Worm (Caenorhabditis elegans) whole organism, young adult: ENCODE measurements around the gene frpr-2.

Experiments
- F22D6.2 ChIP-seq: sonication (generic microtip); optimal IDR thresholded peaks from 2 replicates; lab custom pipeline; 2016; ENCODE audit warnings: mild to moderate bottlenecking, missing genetic modification characterization, missing compliant biosample characterization
- F23B12.7 ChIP-seq: sonication (generic microtip); optimal IDR thresholded peaks from 2 replicates; lab custom pipeline; 2017; ENCODE audit warnings: missing genetic modification characterization, mild to moderate bottlenecking, missing compliant biosample characterization, antibody characterized with exemption, moderate library complexity; ENCODE audit not compliant: insufficient read depth
- F52B5.7 ChIP-seq: sonication (generic microtip); optimal IDR thresholded peaks from 2 replicates; lab custom pipeline; 2016; ENCODE audit warnings: mild to moderate bottlenecking, missing genetic modification characterization, missing compliant biosample characterization
- Y95B8A.8 ChIP-seq: fragments of 200-800 bp; sonication (Bioruptor generic); IDR thresholded peaks from 2 replicates; pipeline ENCODE4 v1.3.6; 2022; ENCODE audit warnings: missing genetic modification reagents, missing genetic modification characterization, missing compliant biosample characterization
- aptf-2 ChIP-seq: fragments of 200-800 bp; sonication (Bioruptor generic); conservative IDR thresholded peaks from 2 replicates; pipeline ENCODE4 v1.3.6; 2022; ENCODE audit warnings: missing genetic modification reagents, missing genetic modification characterization, missing compliant biosample characterization
- athp-1 ChIP-seq: sonication (generic microtip); optimal IDR thresholded peaks from 2 replicates; lab custom pipeline; 2017; ENCODE audit warnings: mild to moderate bottlenecking, missing genetic modification characterization, missing compliant biosample characterization
- ceh-79 ChIP-seq: sonication (generic microtip); optimal IDR thresholded peaks from 2 replicates; lab custom pipeline; 2017; ENCODE audit warnings: mild to moderate bottlenecking, missing genetic modification characterization, missing compliant biosample characterization
- egrh-3 ChIP-seq: fragments of 200-800 bp; sonication (Bioruptor generic); IDR thresholded peaks from 2 replicates; pipeline ENCODE4 v1.3.6; 2022; ENCODE audit warnings: missing genetic modification reagents, missing genetic modification characterization, missing compliant biosample characterization
- hsf-1 ChIP-seq: fragments of 200-800 bp; sonication (Bioruptor generic); IDR thresholded peaks from 2 replicates; pipeline ENCODE4 v1.3.6; 2022; ENCODE audit warnings: missing genetic modification reagents, missing genetic modification characterization, missing compliant biosample characterization
- lag-1 ChIP-seq: fragments of 200-800 bp; sonication (Bioruptor generic); IDR thresholded peaks from 2 replicates; pipeline ENCODE4 v1.3.6; 2022; ENCODE audit warnings: missing genetic modification reagents, missing genetic modification characterization, missing compliant biosample characterization
- let-526 ChIP-seq: fragments of 200-800 bp; sonication (Bioruptor generic); IDR thresholded peaks from 2 replicates; pipeline ENCODE4 v1.3.6; 2022; ENCODE audit warnings: missing genetic modification reagents, missing genetic modification characterization, missing compliant biosample characterization
- lin-35 ChIP-seq, 3 experiments: fragments of 150-350 bp in 2 of 3; sonication (generic microtip) in 1 of 3; optimal IDR thresholded peaks; 2 replicates each; lab custom pipeline; 2014 to 2018; ENCODE audit warnings: missing biosample characterization in 3 of 3, missing genetic modification characterization in 3 of 3, missing genetic modification reagents in 3 of 3
- rpc-1 ChIP-seq, 2 experiments: fragments of 150-350 bp in 1 of 2; sonication (generic microtip) in 1 of 2; optimal IDR thresholded peaks; 2 replicates each; lab custom pipeline; 2014 to 2018; ENCODE audit warnings: missing biosample characterization in 1 of 2, missing genetic modification characterization in 1 of 2, missing genetic modification reagents in 1 of 2, missing genotype in 1 of 2
- tlf-1 ChIP-seq: fragments of 200-800 bp; sonication (Bioruptor generic); optimal IDR thresholded peaks from 2 replicates; lab custom pipeline; 2018; ENCODE audit warnings: mild to moderate bottlenecking, missing genetic modification characterization, missing compliant biosample characterization
- ztf-26 ChIP-seq: sonication (generic microtip); optimal IDR thresholded peaks from 2 replicates; lab custom pipeline; 2017; ENCODE audit warnings: missing genetic modification characterization, missing compliant biosample characterization

The frpr-2 gene

DNA sequence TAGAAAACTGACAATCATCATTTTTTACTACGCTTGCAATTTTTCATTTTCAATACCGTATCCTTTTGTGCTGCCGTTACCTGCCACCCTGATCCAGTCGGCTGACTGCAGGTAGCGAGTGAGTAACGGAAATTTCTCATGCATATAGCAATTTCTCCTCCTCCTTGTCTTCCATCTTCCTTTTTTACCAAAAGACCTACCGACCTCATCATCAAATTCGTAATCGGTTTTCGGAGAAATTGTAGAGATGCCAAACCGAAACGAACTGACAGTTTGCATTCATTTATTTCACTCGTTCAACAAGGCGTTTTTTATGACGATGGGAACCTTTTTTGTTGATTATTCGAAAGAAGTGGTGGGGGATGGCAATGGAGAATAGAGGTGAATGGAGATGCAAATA, 51.0 kb downstream of the frpr-2 start:
- TF ChIP-seq rpc-1 (optimal IDR thresholded peaks at IDR 0.05; lab: Kevin White, UChicago) (no peak), rpc-1 (tag; optimal IDR thresholded peaks at IDR 0.05; lab: Kevin White, UChicago) (no peak), tlf-1 (GFP tag; lab: Kevin White, UChicago) (no peak), ztf-26 (tag; lab: Kevin White, UChicago) (no peak), F23B12.7 (tag; lab: Kevin White, UChicago) (no peak), let-526 (no peak), egrh-3 (GFP tag; lab: Robert Waterston, UW) (no peak), hsf-1 (GFP tag; lab: Robert Waterston, UW) (no peak), athp-1 (tag; lab: Kevin White, UChicago) (no peak), ceh-79 (tag; lab: Kevin White, UChicago) (no peak), Y95B8A.8 (GFP tag; lab: Robert Waterston, UW) (no peak), aptf-2 (GFP tag; lab: Robert Waterston, UW) (no peak), F52B5.7 (no peak), lag-1 (GFP tag; lab: Robert Waterston, UW) (no peak), F22D6.2 (tag; lab: Kevin White, UChicago) (no peak), lin-35 (GFP tag; optimal IDR thresholded peaks at IDR 0.05; lab: Kevin White, UChicago) (no peak)
